Fruit fly (Drosophila melanogaster): ENCODE results near the gene CG32650.

CG32650 gene

dm6 chrX:12886543-12886942, 11.9 kb downstream of the CG32650 start:
- TF ChIP-seq gl (tag; optimal IDR thresholded peaks at IDR 0.05) (no peak), CG13204 (GFP tag; optimal IDR thresholded peaks at IDR 0.05) (no peak), CG8301 (tag; optimal IDR thresholded peaks at IDR 0.05) (no peak), CG10348 (GFP tag; IDR thresholded peaks at IDR 0.05) (no peak), D1 (tag; optimal IDR thresholded peaks at IDR 0.05) (no peak), Pif1A (GFP tag; optimal IDR thresholded peaks at IDR 0.05) (no peak), CG12605 (GFP tag; IDR thresholded peaks at IDR 0.05) (no peak), CG14655 (GFP tag; optimal IDR thresholded peaks at IDR 0.05) (no peak), EcR (GFP tag; optimal IDR thresholded peaks at IDR 0.05) (no peak), CG8159 (tag; optimal IDR thresholded peaks at IDR 0.05) (no peak), CG4496 (GFP tag; IDR thresholded peaks at IDR 0.05) (no peak), Ets98B (GFP tag; IDR thresholded peaks at IDR 0.05) (no peak), rn (GFP tag; IDR thresholded peaks at IDR 0.05) (no peak), Pif1B (GFP tag; optimal IDR thresholded peaks at IDR 0.05) (no peak)

dm6 chrX:12869850-12870249, 28.6 kb downstream of the CG32650 start:
- TF ChIP-seq CG14655 (GFP tag; optimal IDR thresholded peaks at IDR 0.05) (peak; percentile 8), CG34367 (tag; optimal IDR thresholded peaks at IDR 0.05) (no peak), rn (GFP tag; IDR thresholded peaks at IDR 0.05) (no peak), gl (tag; optimal IDR thresholded peaks at IDR 0.05) (no peak), CG13204 (GFP tag; optimal IDR thresholded peaks at IDR 0.05) (no peak), Snoo (tag; optimal IDR thresholded peaks at IDR 0.05) (no peak), Pif1A (GFP tag; optimal IDR thresholded peaks at IDR 0.05) (no peak), CG17806 (tag; optimal IDR thresholded peaks at IDR 0.05) (no peak), Ets98B (GFP tag; IDR thresholded peaks at IDR 0.05) (no peak), CG32121 (GFP tag; IDR thresholded peaks at IDR 0.05) (no peak), CG9948 (tag; optimal IDR thresholded peaks at IDR 0.05) (peak; percentile 7), CG10348 (GFP tag; IDR thresholded peaks at IDR 0.05) (no peak), CG4496 (GFP tag; IDR thresholded peaks at IDR 0.05) (no peak), D1 (tag; optimal IDR thresholded peaks at IDR 0.05) (no peak), Pif1B (GFP tag; optimal IDR thresholded peaks at IDR 0.05) (no peak), CG15710 (tag; optimal IDR thresholded peaks at IDR 0.05) (peak; percentile 36), fd96Ca (GFP tag; IDR thresholded peaks at IDR 0.05) (no peak), CG8301 (tag; optimal IDR thresholded peaks at IDR 0.05) (no peak), CG8159 (tag; optimal IDR thresholded peaks at IDR 0.05) (peak; percentile 42)

dm6 chrX:12868605-12869004, 29.9 kb downstream of the CG32650 start:
- no peak for TF ChIP-seq fd96Ca (GFP tag; IDR thresholded peaks at IDR 0.05)
- no peak for TF ChIP-seq CG14655 (GFP tag; optimal IDR thresholded peaks at IDR 0.05)
- TF ChIP-seq CG34367 (tag; optimal IDR thresholded peaks at IDR 0.05): no peak
- no peak for TF ChIP-seq Pif1A (GFP tag; optimal IDR thresholded peaks at IDR 0.05)
- no peak for TF ChIP-seq CG9948 (tag; optimal IDR thresholded peaks at IDR 0.05)
- no peak for TF ChIP-seq CG10348 (GFP tag; IDR thresholded peaks at IDR 0.05)
- TF ChIP-seq CG12605 (GFP tag; IDR thresholded peaks at IDR 0.05): no peak
- TF ChIP-seq Pif1B (GFP tag; optimal IDR thresholded peaks at IDR 0.05): no peak

dm6 chrX:12857622-12858021, 40.8 kb downstream of the CG32650 start, which contains the start of gene CG4661:
Gene CG4661, minus strand, starts transcription at chrX:12857722.
- TF ChIP-seq Snoo (tag; optimal IDR thresholded peaks at IDR 0.05) (no peak), Pif1B (GFP tag; optimal IDR thresholded peaks at IDR 0.05) (no peak), EcR (GFP tag; optimal IDR thresholded peaks at IDR 0.05) (no peak), CG14655 (GFP tag; optimal IDR thresholded peaks at IDR 0.05) (no peak), Pif1A (GFP tag; optimal IDR thresholded peaks at IDR 0.05) (no peak), CG13204 (GFP tag; optimal IDR thresholded peaks at IDR 0.05) (no peak), CG8159 (tag; optimal IDR thresholded peaks at IDR 0.05) (no peak), CG4496 (GFP tag; IDR thresholded peaks at IDR 0.05) (no peak), D1 (tag; optimal IDR thresholded peaks at IDR 0.05) (no peak), CG10348 (GFP tag; IDR thresholded peaks at IDR 0.05) (no peak)
